Worm (Caenorhabditis elegans): ENCODE data around the gene F59A7.2.

DNA sequence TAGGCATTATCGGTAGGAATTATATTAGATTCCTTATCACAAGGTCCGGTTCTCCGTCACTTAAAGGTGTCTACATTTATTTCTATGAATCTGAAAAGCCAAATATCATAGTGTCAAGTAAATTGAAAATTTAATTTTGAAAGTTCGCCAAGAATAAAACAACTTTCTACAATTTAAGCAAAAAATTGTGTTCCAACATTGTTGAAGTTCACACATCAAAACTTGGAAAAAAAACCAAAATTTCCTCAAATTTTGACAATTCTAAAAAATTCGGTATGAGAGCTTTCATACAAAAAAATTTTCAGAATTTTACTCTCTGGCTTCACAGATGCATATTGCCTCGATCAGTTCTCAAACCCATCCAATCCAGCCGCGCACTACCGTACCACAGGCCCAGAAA, 4.6 kb downstream of the F59A7.2 start, which contains the start of gene F59A7.7:
- TF ChIP-seq unc-55 (GFP tag; optimal IDR thresholded peaks at IDR 0.05): no peak
- TF ChIP-seq hlh-30 (tag; optimal IDR thresholded peaks at IDR 0.05; ENCODE audit: insufficient read depth): no peak
- no peak for TF ChIP-seq ceh-34 (tag; optimal IDR thresholded peaks at IDR 0.05)
- no peak for TF ChIP-seq pha-4 (tag; optimal IDR thresholded peaks at IDR 0.05)
- no peak for TF ChIP-seq K02D7.2 (tag; optimal IDR thresholded peaks at IDR 0.05)
- TF ChIP-seq fkh-6 (tag; optimal IDR thresholded peaks at IDR 0.05): no peak
